Worm (Caenorhabditis elegans) whole organism, late embryonic: Measurements from ENCODE around the gene fbxb-114.

Experiments
- F13H6.1 ChIP-seq: sonication (generic microtip); optimal IDR thresholded peaks from 2 replicates; lab custom pipeline; 2016; ENCODE audit warnings: missing genetic modification characterization, missing compliant biosample characterization
- ceh-22 ChIP-seq: sonication (generic microtip); optimal IDR thresholded peaks from 2 replicates; lab custom pipeline; 2017; ENCODE audit warnings: missing biosample characterization, missing genetic modification characterization
- nfya-1 ChIP-seq: sonication (generic microtip); optimal IDR thresholded peaks from 2 replicates; lab custom pipeline; 2017; ENCODE audit warnings: missing genetic modification characterization, mild to moderate bottlenecking, missing compliant biosample characterization, antibody characterized with exemption, moderate library complexity
- pros-1 ChIP-seq: fragments of 150-350 bp; optimal IDR thresholded peaks from 2 replicates; lab custom pipeline; 2014; ENCODE audit warnings: missing biosample characterization, missing genetic modification reagents, missing genetic modification characterization
- tbx-2 ChIP-seq: sonication (generic microtip); optimal IDR thresholded peaks from 2 replicates; lab custom pipeline; 2016; ENCODE audit warnings: missing genetic modification characterization, missing compliant biosample characterization
- unc-86 ChIP-seq: sonication (generic microtip); optimal IDR thresholded peaks from 2 replicates; lab custom pipeline; 2016; ENCODE audit warnings: missing genetic modification characterization, missing compliant biosample characterization

DNA sequence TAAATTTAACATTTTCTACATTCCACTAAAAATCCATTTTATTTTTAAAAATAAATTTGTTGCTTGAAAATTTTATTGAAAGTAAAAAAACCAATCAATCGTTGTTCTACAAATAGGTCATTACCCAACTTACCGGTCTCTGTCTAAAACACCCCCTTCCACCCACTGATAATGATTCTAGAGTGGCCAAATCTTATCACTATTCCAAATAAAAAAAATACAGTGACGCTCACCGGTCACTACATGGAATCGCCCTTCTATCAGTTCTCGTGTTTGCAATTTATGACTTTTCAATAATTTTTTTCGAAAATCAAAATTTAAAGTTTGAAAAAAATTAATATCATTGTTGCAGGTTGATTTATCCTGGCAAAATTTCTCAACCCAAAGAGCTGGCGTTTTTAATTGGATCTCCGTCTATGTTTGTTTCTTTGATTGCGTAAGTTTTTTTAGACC, 41.9 kb downstream of the fbxb-114 start, which contains the start of the genes F52G3.1 and F52G3.7:
- no peak for TF ChIP-seq ceh-22 (tag; lab: Kevin White, UChicago)
- no peak for TF ChIP-seq unc-86 (tag; lab: Kevin White, UChicago)
- no peak for TF ChIP-seq tbx-2 (tag; lab: Kevin White, UChicago)
- no peak for TF ChIP-seq F13H6.1 (tag; lab: Kevin White, UChicago)
- no peak for TF ChIP-seq pros-1 (tag; lab: Kevin White, UChicago)
- no peak for TF ChIP-seq nfya-1
